Fruit fly (Drosophila melanogaster) whole organism, embryonic: ENCODE data around the gene CG31021.
A peak's percentile ranks its signal among the peaks of the same experiment; 100 is the strongest.

Experiments used
- Bgb ChIP-seq: fragments of 200-800 bp; sonication (Bioruptor generic); IDR thresholded peaks from 2 replicates; pipeline ENCODE4 v1.3.6; 2022; ENCODE audit warnings: missing biosample characterization, missing genetic modification characterization; ENCODE audit not compliant: partially characterized antibody
- Blimp-1 ChIP-seq: fragments of 200-800 bp; sonication (Bioruptor generic); optimal IDR thresholded peaks from 3 replicates; lab custom pipeline; 2018; ENCODE audit warnings: missing biosample characterization, missing genetic modification characterization, mild to moderate bottlenecking, moderate library complexity, missing genetic modification reagents
- CG10209 ChIP-seq: fragments of 200-800 bp; sonication (Bioruptor generic); optimal IDR thresholded peaks from 3 replicates; lab custom pipeline; 2017; ENCODE audit warnings: missing biosample characterization, mild to moderate bottlenecking, missing genetic modification characterization, missing genetic modification reagents
- CG11560 ChIP-seq: fragments of 200-800 bp; sonication (Bioruptor generic); IDR thresholded peaks from 3 replicates; pipeline ENCODE4 v1.3.6; 2022; ENCODE audit warnings: missing biosample characterization, missing genetic modification characterization
- CG12219 ChIP-seq: fragments of 200-800 bp; sonication (Bioruptor generic); optimal IDR thresholded peaks from 3 replicates; lab custom pipeline; 2018; ENCODE audit warnings: missing biosample characterization, mild to moderate bottlenecking, missing genetic modification characterization
- CG12391 ChIP-seq: fragments of 200-800 bp; sonication (Bioruptor generic); optimal IDR thresholded peaks from 3 replicates; lab custom pipeline; 2018; ENCODE audit warnings: missing biosample characterization, mild to moderate bottlenecking, missing genetic modification characterization, moderate library complexity
- CG12744 ChIP-seq: fragments of 200-800 bp; sonication (Bioruptor generic); optimal IDR thresholded peaks from 2 replicates; lab custom pipeline; 2016; ENCODE audit warnings: missing biosample characterization, missing genetic modification characterization
- CG13123 ChIP-seq: fragments of 200-800 bp; sonication (Bioruptor generic); optimal IDR thresholded peaks from 2 replicates; lab custom pipeline; 2016; ENCODE audit warnings: missing biosample characterization, missing genetic modification characterization
- CG16779 ChIP-seq: fragments of 200-800 bp; sonication (Bioruptor generic); IDR thresholded peaks from 2 replicates; pipeline ENCODE4 v1.3.6; 2022; ENCODE audit warnings: missing biosample characterization, missing genetic modification characterization
- CG17359 ChIP-seq: fragments of 200-800 bp; sonication (Bioruptor generic); optimal IDR thresholded peaks from 3 replicates; lab custom pipeline; 2018; ENCODE audit warnings: missing biosample characterization, mild to moderate bottlenecking, missing genetic modification characterization, moderate library complexity
- CG17385 ChIP-seq: fragments of 200-800 bp; sonication (Bioruptor generic); optimal IDR thresholded peaks from 3 replicates; lab custom pipeline; 2018; ENCODE audit warnings: missing biosample characterization, mild to moderate bottlenecking, missing genetic modification characterization
- CG18262 ChIP-seq: fragments of 200-800 bp; optimal IDR thresholded peaks from 3 replicates; lab custom pipeline; 2019; ENCODE audit warnings: missing biosample characterization, mild to moderate bottlenecking, missing genetic modification characterization, moderate library complexity
- CG1832 ChIP-seq: fragments of 200-800 bp; sonication (Bioruptor generic); optimal IDR thresholded peaks from 2 replicates; lab custom pipeline; 2017; ENCODE audit warnings: missing biosample characterization, mild to moderate bottlenecking, missing genetic modification characterization, inconsistent platforms
- CG4282 ChIP-seq: fragments of 200-800 bp; sonication (Bioruptor generic); optimal IDR thresholded peaks from 2 replicates; lab custom pipeline; 2016; ENCODE audit warnings: missing biosample characterization, missing genetic modification characterization
- CG4424 ChIP-seq: fragments of 200-800 bp; sonication (Bioruptor generic); optimal IDR thresholded peaks from 3 replicates; lab custom pipeline; 2016; ENCODE audit warnings: missing biosample characterization, missing genetic modification characterization
- CG4854 ChIP-seq: fragments of 200-800 bp; sonication (Bioruptor generic); optimal IDR thresholded peaks from 2 replicates; lab custom pipeline; 2016; ENCODE audit warnings: missing biosample characterization, missing genetic modification characterization, inconsistent platforms
- CG6254 ChIP-seq: fragments of 200-800 bp; sonication (Bioruptor generic); optimal IDR thresholded peaks from 3 replicates; lab custom pipeline; 2017; ENCODE audit warnings: mild to moderate bottlenecking, missing biosample characterization, missing genetic modification reagents, missing genetic modification characterization
- CG7963 ChIP-seq: fragments of 200-800 bp; sonication (Bioruptor generic); IDR thresholded peaks from 3 replicates; pipeline ENCODE4 v1.3.6; 2022; ENCODE audit warnings: missing biosample characterization, missing genetic modification characterization; ENCODE audit not compliant: partially characterized antibody
- CG8290 ChIP-seq, 3 experiments: fragments of 200-800 bp; sonication (Bioruptor generic); optimal IDR thresholded peaks; 2 replicates each; lab custom pipeline; 2016 to 2019; ENCODE audit warnings: missing biosample characterization in 3 of 3, missing genetic modification characterization in 3 of 3, mild to moderate bottlenecking in 2 of 3, moderate library complexity in 1 of 3
- CG9932 ChIP-seq: fragments of 200-800 bp; sonication (Bioruptor generic); IDR thresholded peaks from 2 replicates; pipeline ENCODE4 v1.3.6; 2022; ENCODE audit warnings: missing biosample characterization, missing genetic modification characterization
- CHES-1-like ChIP-seq: fragments of 200-800 bp; sonication (Bioruptor generic); optimal IDR thresholded peaks from 2 replicates; lab custom pipeline; 2016; ENCODE audit warnings: missing biosample characterization, missing genetic modification characterization
- Chrac-16 ChIP-seq: fragments of 200-800 bp; sonication (Bioruptor generic); optimal IDR thresholded peaks from 3 replicates; lab custom pipeline; 2016; ENCODE audit warnings: missing biosample characterization, missing genetic modification characterization
- E2f2 ChIP-seq: fragments of 200-800 bp; sonication (Bioruptor generic); IDR thresholded peaks from 2 replicates; pipeline ENCODE4 v1.3.6; 2022; ENCODE audit warnings: missing biosample characterization, missing genetic modification characterization
- ERR ChIP-seq: fragments of 200-800 bp; sonication (Bioruptor generic); optimal IDR thresholded peaks from 2 replicates; lab custom pipeline; 2016; ENCODE audit warnings: missing biosample characterization, missing genetic modification characterization
- Fer1 ChIP-seq: fragments of 200-800 bp; sonication (Bioruptor generic); optimal IDR thresholded peaks from 2 replicates; lab custom pipeline; 2017; ENCODE audit warnings: missing biosample characterization, mild to moderate bottlenecking, missing genetic modification characterization
- HHEX ChIP-seq: fragments of 200-800 bp; sonication (Bioruptor generic); optimal IDR thresholded peaks from 3 replicates; lab custom pipeline; 2017; ENCODE audit warnings: missing biosample characterization, mild to moderate bottlenecking, missing genetic modification characterization, missing genetic modification reagents
- HmgD ChIP-seq: fragments of 200-800 bp; sonication (Bioruptor generic); optimal IDR thresholded peaks from 3 replicates; lab custom pipeline; 2016; ENCODE audit warnings: missing biosample characterization, missing genetic modification characterization
- MESR4 ChIP-seq: fragments of 200-800 bp; sonication (Bioruptor generic); optimal IDR thresholded peaks from 2 replicates; lab custom pipeline; 2018; ENCODE audit warnings: missing biosample characterization, mild to moderate bottlenecking, missing genetic modification characterization, moderate library complexity
- MTF-1 ChIP-seq: fragments of 200-800 bp; sonication (Bioruptor generic); optimal IDR thresholded peaks from 2 replicates; lab custom pipeline; 2018; ENCODE audit warnings: missing biosample characterization, mild to moderate bottlenecking, missing genetic modification characterization, borderline replicate concordance
- Mad ChIP-seq: fragments of 200-800 bp; sonication (Bioruptor generic); optimal IDR thresholded peaks from 2 replicates; lab custom pipeline; 2016; ENCODE audit warnings: missing biosample characterization, missing genetic modification characterization
- NFAT ChIP-seq: fragments of 200-800 bp; sonication (Bioruptor generic); IDR thresholded peaks from 2 replicates; pipeline ENCODE4 v1.3.6; 2022; ENCODE audit warnings: missing biosample characterization, missing genetic modification characterization
- Rfx ChIP-seq: fragments of 200-800 bp; sonication (Bioruptor generic); IDR thresholded peaks from 2 replicates; pipeline ENCODE4 v1.3.6; 2022; ENCODE audit warnings: missing biosample characterization, missing genetic modification characterization
- Scr ChIP-seq: fragments of 200-800 bp; sonication (Bioruptor generic); IDR thresholded peaks from 2 replicates; pipeline ENCODE4 v1.3.6; 2022; ENCODE audit warnings: missing biosample characterization, missing genetic modification characterization; ENCODE audit not compliant: partially characterized antibody
- Trl ChIP-seq, 3 experiments: fragments of >200 bp in 2 of 3; fragments of 200-800 bp in 1 of 3; sonication (Bioruptor generic) in 1 of 3; optimal IDR thresholded peaks; 2 replicates in 1 of 3; 3 replicates in 2 of 3; lab custom pipeline; 2016 to 2017; ENCODE audit warnings: missing biosample characterization in 1 of 3, missing genetic modification characterization in 1 of 3
- al ChIP-seq: fragments of 200-800 bp; sonication (Bioruptor generic); IDR thresholded peaks from 2 replicates; pipeline ENCODE4 v1.3.6; 2022; ENCODE audit warnings: missing biosample characterization, missing genetic modification characterization
- chn ChIP-seq: fragments of 200-800 bp; sonication (Bioruptor generic); optimal IDR thresholded peaks from 2 replicates; lab custom pipeline; 2016; ENCODE audit warnings: missing biosample characterization, missing genetic modification characterization
- fd64A ChIP-seq: fragments of 200-800 bp; sonication (Bioruptor generic); optimal IDR thresholded peaks from 3 replicates; lab custom pipeline; 2018; ENCODE audit warnings: missing biosample characterization, mild to moderate bottlenecking, missing genetic modification characterization
- lola ChIP-seq, 3 experiments: fragments of >200 bp in 2 of 3; fragments of 200-800 bp in 1 of 3; sonication (Bioruptor generic) in 1 of 3; optimal IDR thresholded peaks; 2 replicates each; lab custom pipeline; 2017 to 2019; ENCODE audit warnings: missing biosample characterization in 3 of 3, missing genetic modification characterization in 3 of 3, mild to moderate bottlenecking in 1 of 3, moderate library complexity in 1 of 3
- oc ChIP-seq: fragments of 200-800 bp; sonication (Bioruptor generic); optimal IDR thresholded peaks from 2 replicates; lab custom pipeline; 2018; ENCODE audit warnings: missing biosample characterization, mild to moderate bottlenecking, missing genetic modification characterization, moderate library complexity
- org-1 ChIP-seq: fragments of 200-800 bp; sonication (Bioruptor generic); optimal IDR thresholded peaks from 2 replicates; lab custom pipeline; 2017; ENCODE audit warnings: missing biosample characterization, missing genetic modification characterization
- schlank ChIP-seq: fragments of 200-800 bp; sonication (Bioruptor generic); optimal IDR thresholded peaks from 2 replicates; lab custom pipeline; 2018; ENCODE audit warnings: missing biosample characterization, mild to moderate bottlenecking, missing genetic modification characterization
- sob ChIP-seq: fragments of 200-800 bp; sonication (Bioruptor generic); IDR thresholded peaks from 2 replicates; pipeline ENCODE4 v1.3.6; 2022; ENCODE audit warnings: missing biosample characterization, missing genetic modification characterization
- sug ChIP-seq: fragments of 200-800 bp; optimal IDR thresholded peaks from 2 replicates; lab custom pipeline; 2019; ENCODE audit warnings: missing biosample characterization, mild to moderate bottlenecking, missing genetic modification characterization, moderate library complexity
- tio ChIP-seq: fragments of 200-800 bp; sonication (Bioruptor generic); optimal IDR thresholded peaks from 2 replicates; lab custom pipeline; 2017; ENCODE audit warnings: missing biosample characterization, missing genetic modification characterization, inconsistent platforms
- trh ChIP-seq: fragments of 200-800 bp; sonication (Bioruptor generic); optimal IDR thresholded peaks from 2 replicates; lab custom pipeline; 2016; ENCODE audit warnings: missing biosample characterization, missing genetic modification characterization
- zen2 ChIP-seq: fragments of 200-800 bp; sonication (Bioruptor generic); IDR thresholded peaks from 3 replicates; pipeline ENCODE4 v1.3.6; 2022; ENCODE audit warnings: missing biosample characterization, missing genetic modification characterization; ENCODE audit not compliant: partially characterized antibody
- zf30C ChIP-seq: fragments of 200-800 bp; sonication (Bioruptor generic); optimal IDR thresholded peaks from 3 replicates; lab custom pipeline; 2018; ENCODE audit warnings: missing biosample characterization, mild to moderate bottlenecking, missing genetic modification characterization

The CG31021 gene

DNA sequence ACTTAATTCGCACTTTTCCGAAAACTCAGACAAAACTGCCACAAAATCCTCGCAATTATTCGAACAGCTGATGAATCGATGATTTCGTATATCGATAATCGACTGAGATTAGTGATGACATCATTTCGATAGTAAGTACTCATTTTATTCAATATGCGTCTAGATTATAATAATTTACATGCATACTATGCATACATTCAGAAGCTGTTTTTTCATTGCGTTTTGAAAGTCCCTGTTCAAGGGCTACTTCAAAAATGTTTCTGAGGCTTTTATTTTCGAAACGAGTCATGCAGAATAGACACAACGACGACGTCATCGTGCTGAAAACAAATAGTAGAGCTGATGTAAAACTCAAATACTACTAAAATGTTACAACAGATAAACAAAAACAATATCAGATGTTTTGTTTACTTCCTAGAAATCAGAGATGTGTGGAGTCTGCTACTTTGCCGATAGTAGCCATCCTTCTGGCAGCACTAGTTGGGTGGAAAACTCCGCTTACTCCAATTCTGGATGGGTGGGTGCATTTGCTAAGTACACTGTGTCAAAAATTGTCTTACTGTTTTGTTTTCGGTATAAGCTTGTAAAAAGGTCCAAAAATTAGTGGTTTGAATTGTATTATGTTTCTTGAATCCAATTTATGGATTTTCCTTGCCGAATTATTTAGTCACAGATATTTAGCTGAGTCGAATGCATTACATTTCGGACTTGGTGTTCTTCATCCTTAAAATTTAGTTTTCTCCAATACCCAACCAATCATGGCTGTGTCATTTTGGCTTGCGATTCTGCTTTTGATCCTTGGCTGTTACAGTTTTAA lies at the start of gene CG31021, which contains the start of gene CG2246 (continued):
- TF ChIP-seq Rfx (peak; percentile 84), Mad (GFP tag; lab: Kevin White, UChicago) (no peak), CG16779 (GFP tag; lab: Robert Waterston, UW) (no peak), CG18262 (tag; lab: Kevin White, UChicago) (peak; percentile 47), schlank (tag; lab: Kevin White, UChicago) (no peak), CG4282 (GFP tag; lab: Kevin White, UChicago) (peak; percentile 66), CHES-1-like (peak; percentile 64), CG8290 (GFP tag; optimal IDR thresholded peaks at IDR 0.05; lab: Kevin White, UChicago) (peak; percentile 92), CG8290 (tag; optimal IDR thresholded peaks at IDR 0.05; lab: Kevin White, UChicago) (peak; percentile 40 to 94), chn (GFP tag; lab: Kevin White, UChicago) (peak; percentile 49), ERR (GFP tag; lab: Kevin White, UChicago) (peak; percentile 30), CG12219 (GFP tag; lab: Kevin White, UChicago) (no peak), lola (GFP tag; optimal IDR thresholded peaks at IDR 0.05; lab: Kevin White, UChicago) (peak in 1 of 3 experiments; percentile 52), MTF-1 (GFP tag; lab: Kevin White, UChicago) (no peak), sug (no peak), CG12744 (GFP tag; lab: Kevin White, UChicago) (peak; percentile 39), sob (GFP tag; lab: Robert Waterston, UW) (peak; percentile 72), CG11560 (tag; lab: Robert Waterston, UW) (peak; percentile 80; the same call in 1 of the 3 replicates), HmgD (GFP tag; lab: Kevin White, UChicago) (peak; percentile 88), E2f2 (GFP tag; lab: Robert Waterston, UW) (peak; percentile 40; the same call in 1 of the 2 replicates), Blimp-1 (GFP tag; lab: Kevin White, UChicago) (peak; percentile 36), org-1 (GFP tag; lab: Kevin White, UChicago) (no peak), NFAT (GFP tag; lab: Robert Waterston, UW) (peak; percentile 85), HHEX (GFP tag; lab: Kevin White, UChicago) (no peak), fd64A (GFP tag; lab: Kevin White, UChicago) (no peak), CG17359 (tag; lab: Kevin White, UChicago) (peak; percentile 19), CG4854 (GFP tag; lab: Kevin White, UChicago) (peak; percentile 27), CG10209 (no peak), CG6254 (GFP tag; lab: Kevin White, UChicago) (no peak), CG17385 (peak; percentile 0), Bgb (GFP tag; lab: Robert Waterston, UW) (peak; percentile 88), trh (GFP tag; lab: Kevin White, UChicago) (peak; percentile 45), Trl (optimal IDR thresholded peaks at IDR 0.05; lab: Kevin White, UChicago) (no peak), Trl (GFP tag; optimal IDR thresholded peaks at IDR 0.05; lab: Kevin White, UChicago) (peak; percentile 53), CG12391 (tag; lab: Kevin White, UChicago) (peak; percentile 75), Fer1 (GFP tag; lab: Kevin White, UChicago) (no peak), Scr (peak; percentile 81), oc (no peak), MESR4 (GFP tag; lab: Kevin White, UChicago) (peak; percentile 9), zf30C (GFP tag; lab: Kevin White, UChicago) (peak; percentile 95), zen2 (GFP tag; lab: Robert Waterston, UW) (0 out of 3 replicates have a peak, but pooled peaks have one; percentile 46), tio (GFP tag; lab: Kevin White, UChicago) (peak; percentile 11), Chrac-16 (GFP tag; lab: Kevin White, UChicago) (peak; percentile 34), CG4424 (peak; percentile 21), CG7963 (GFP tag; lab: Robert Waterston, UW) (peak; percentile 76; the same call in 2 of the 3 replicates), CG1832 (no peak), CG9932 (GFP tag; lab: Robert Waterston, UW) (peak; percentile 86), al (GFP tag; lab: Robert Waterston, UW) (peak; percentile 43; the same call in 1 of the 2 replicates), CG13123 (GFP tag; lab: Kevin White, UChicago) (peak; percentile 43)
